Fruit fly (Drosophila melanogaster): ENCODE data around the gene CG13721.

dm6 chr3L:4501406-4501805 is 3.8 kb upstream of the CG13721 start:
- no peak for TF ChIP-seq insv (optimal IDR thresholded peaks at IDR 0.05)
- TF ChIP-seq psq (optimal IDR thresholded peaks at IDR 0.05): no peak
- TF ChIP-seq Sin3A (optimal IDR thresholded peaks at IDR 0.05): no peak
- no peak for TF ChIP-seq h (optimal IDR thresholded peaks at IDR 0.05)
- no peak for TF ChIP-seq Myc (optimal IDR thresholded peaks at IDR 0.05)
